Fruit fly (Drosophila melanogaster) whole organism, embryonic: ENCODE results near the gene CG33282.

Experiments used
- Ada2b ChIP-seq: fragments of 200-800 bp; sonication (Bioruptor generic); IDR thresholded peaks from 2 replicates; pipeline ENCODE4 v1.3.6; 2022; ENCODE audit warnings: missing biosample characterization, missing genetic modification characterization
- Antp ChIP-seq: fragments of 200-800 bp; sonication (Bioruptor generic); optimal IDR thresholded peaks from 3 replicates; lab custom pipeline; 2016; ENCODE audit warnings: missing biosample characterization, missing genetic modification characterization
- CG10654 ChIP-seq: fragments of 200-800 bp; sonication (Bioruptor generic); optimal IDR thresholded peaks from 2 replicates; lab custom pipeline; 2016; ENCODE audit warnings: missing biosample characterization, missing genetic modification characterization
- CG11085 ChIP-seq: fragments of 200-800 bp; sonication (Bioruptor generic); IDR thresholded peaks from 2 replicates; pipeline ENCODE4 v1.3.6; 2022; ENCODE audit warnings: missing biosample characterization, missing genetic modification characterization
- CG11696 ChIP-seq: fragments of 200-800 bp; sonication (Bioruptor generic); IDR thresholded peaks from 2 replicates; pipeline ENCODE4 v1.3.6; 2022; ENCODE audit warnings: missing biosample characterization, missing genetic modification characterization
- CG14050 ChIP-seq: fragments of 200-800 bp; sonication (Bioruptor generic); IDR thresholded peaks from 3 replicates; pipeline ENCODE4 v1.3.6; 2022; ENCODE audit warnings: missing biosample characterization, missing genetic modification characterization
- CG1647 ChIP-seq: fragments of 200-800 bp; sonication (Bioruptor generic); optimal IDR thresholded peaks from 3 replicates; lab custom pipeline; 2016; ENCODE audit warnings: missing biosample characterization, missing genetic modification characterization
- CG16779 ChIP-seq: fragments of 200-800 bp; sonication (Bioruptor generic); IDR thresholded peaks from 2 replicates; pipeline ENCODE4 v1.3.6; 2022; ENCODE audit warnings: missing biosample characterization, missing genetic modification characterization
- CG16815 ChIP-seq: fragments of 200-800 bp; sonication (Bioruptor generic); optimal IDR thresholded peaks from 3 replicates; lab custom pipeline; 2017; ENCODE audit warnings: missing biosample characterization, mild to moderate bottlenecking, missing genetic modification characterization
- CG17912 ChIP-seq: fragments of 200-800 bp; sonication (Bioruptor generic); optimal IDR thresholded peaks from 2 replicates; lab custom pipeline; 2018; ENCODE audit warnings: missing biosample characterization, mild to moderate bottlenecking, missing genetic modification characterization
- CG2129 ChIP-seq: fragments of 200-800 bp; sonication (Bioruptor generic); IDR thresholded peaks from 2 replicates; pipeline ENCODE4 v1.3.6; 2022; ENCODE audit warnings: missing biosample characterization, missing genetic modification characterization; ENCODE audit not compliant: partially characterized antibody
- CG2202 ChIP-seq: fragments of 200-800 bp; sonication (Bioruptor generic); optimal IDR thresholded peaks from 2 replicates; lab custom pipeline; 2018; ENCODE audit warnings: missing biosample characterization, mild to moderate bottlenecking, missing genetic modification characterization
- CG2678 ChIP-seq: fragments of 200-800 bp; sonication (Bioruptor generic); optimal IDR thresholded peaks from 3 replicates; lab custom pipeline; 2019; ENCODE audit warnings: missing biosample characterization, mild to moderate bottlenecking, missing genetic modification characterization, moderate library complexity
- CG2712 ChIP-seq: fragments of 200-800 bp; optimal IDR thresholded peaks from 3 replicates; lab custom pipeline; 2019; ENCODE audit warnings: missing biosample characterization, mild to moderate bottlenecking, missing genetic modification characterization, moderate library complexity
- CG3163 ChIP-seq: fragments of 200-800 bp; sonication (Bioruptor generic); optimal IDR thresholded peaks from 3 replicates; lab custom pipeline; 2016; ENCODE audit warnings: missing biosample characterization, missing genetic modification characterization
- CG3407 ChIP-seq: fragments of 200-800 bp; sonication (Bioruptor generic); optimal IDR thresholded peaks from 2 replicates; lab custom pipeline; 2018; ENCODE audit warnings: missing biosample characterization, mild to moderate bottlenecking, missing genetic modification characterization
- CG43689 ChIP-seq: fragments of 200-800 bp; sonication (Bioruptor generic); IDR thresholded peaks from 2 replicates; pipeline ENCODE4 v1.3.6; 2022; ENCODE audit warnings: missing biosample characterization, missing genetic modification characterization
- CG6175 ChIP-seq: fragments of 200-800 bp; sonication (Bioruptor generic); IDR thresholded peaks from 3 replicates; pipeline ENCODE4 v1.3.6; 2022; ENCODE audit warnings: missing biosample characterization, missing genetic modification characterization
- CG6813 ChIP-seq: fragments of 200-800 bp; sonication (Bioruptor generic); optimal IDR thresholded peaks from 2 replicates; lab custom pipeline; 2017; ENCODE audit warnings: missing biosample characterization, missing genetic modification characterization, mild to moderate bottlenecking, moderate library complexity, missing genetic modification reagents
- CG9797 ChIP-seq: fragments of 200-800 bp; sonication (Bioruptor generic); optimal IDR thresholded peaks from 3 replicates; lab custom pipeline; 2018; ENCODE audit warnings: missing biosample characterization, mild to moderate bottlenecking, missing genetic modification characterization
- CG9817 ChIP-seq: fragments of 200-800 bp; sonication (Bioruptor generic); optimal IDR thresholded peaks from 2 replicates; lab custom pipeline; 2018; ENCODE audit warnings: missing biosample characterization, mild to moderate bottlenecking, missing genetic modification characterization, moderate library complexity
- Dfd ChIP-seq, 2 experiments: fragments of >200 bp; optimal IDR thresholded peaks; 2 replicates each; lab custom pipeline; 2017; ENCODE audit warnings: missing biosample characterization in 2 of 2, missing genetic modification characterization in 2 of 2
- H15 ChIP-seq: fragments of 200-800 bp; sonication (Bioruptor generic); IDR thresholded peaks from 3 replicates; pipeline ENCODE4 v1.3.6; 2022; ENCODE audit warnings: missing biosample characterization, missing genetic modification characterization
- Hsf ChIP-seq: fragments of 200-800 bp; sonication (Bioruptor generic); optimal IDR thresholded peaks from 3 replicates; lab custom pipeline; 2016; ENCODE audit warnings: missing biosample characterization, missing genetic modification characterization
- MBD-R2 ChIP-seq: fragments of 200-800 bp; sonication (Bioruptor generic); IDR thresholded peaks from 2 replicates; pipeline ENCODE4 v1.3.6; 2022; ENCODE audit warnings: missing biosample characterization, missing genetic modification characterization
- Med ChIP-seq: fragments of 200-800 bp; sonication (Bioruptor generic); peaks from one replicate; lab custom pipeline; 2016; ENCODE audit warnings: missing biosample characterization, missing genetic modification characterization, mild to moderate bottlenecking, inconsistent platforms, moderate library complexity
- Sox102F ChIP-seq: fragments of 200-800 bp; sonication (Bioruptor generic); optimal IDR thresholded peaks from 2 replicates; lab custom pipeline; 2018; ENCODE audit warnings: missing biosample characterization, mild to moderate bottlenecking, missing genetic modification characterization, moderate library complexity
- Vsx1 ChIP-seq: fragments of 200-800 bp; sonication (Bioruptor generic); optimal IDR thresholded peaks from 2 replicates; lab custom pipeline; 2017; ENCODE audit warnings: missing biosample characterization, mild to moderate bottlenecking, missing genetic modification characterization, missing genetic modification reagents
- ash1 ChIP-seq: fragments of 200-800 bp; sonication (Bioruptor generic); optimal IDR thresholded peaks from 2 replicates; lab custom pipeline; 2018; ENCODE audit warnings: missing biosample characterization, mild to moderate bottlenecking, missing genetic modification characterization
- bbx ChIP-seq: fragments of 200-800 bp; sonication (Bioruptor generic); IDR thresholded peaks from 2 replicates; pipeline ENCODE4 v1.3.6; 2022; ENCODE audit warnings: missing biosample characterization, missing genetic modification characterization; ENCODE audit not compliant: partially characterized antibody
- bsh ChIP-seq, 2 experiments: fragments of 200-800 bp; sonication (Bioruptor generic); optimal IDR thresholded peaks; 2 replicates each; lab custom pipeline; 2017 to 2018; ENCODE audit warnings: mild to moderate bottlenecking in 2 of 2, missing biosample characterization in 2 of 2, missing genetic modification characterization in 2 of 2, moderate library complexity in 1 of 2
- cato ChIP-seq: fragments of 200-800 bp; sonication (Bioruptor generic); optimal IDR thresholded peaks from 2 replicates; lab custom pipeline; 2016; ENCODE audit warnings: missing biosample characterization, missing genetic modification characterization, borderline replicate concordance
- chm ChIP-seq: fragments of 200-800 bp; sonication (Bioruptor generic); IDR thresholded peaks from 2 replicates; pipeline ENCODE4 v1.3.6; 2022; ENCODE audit warnings: missing biosample characterization, missing genetic modification characterization
- da ChIP-seq: fragments of 200-800 bp; sonication (Bioruptor generic); optimal IDR thresholded peaks from 2 replicates; lab custom pipeline; 2016; ENCODE audit warnings: missing biosample characterization, missing genetic modification characterization
- dmrt99B ChIP-seq: fragments of 200-800 bp; sonication (Bioruptor generic); optimal IDR thresholded peaks from 2 replicates; lab custom pipeline; 2018; ENCODE audit warnings: missing biosample characterization, mild to moderate bottlenecking, missing genetic modification characterization, moderate library complexity
- dysf ChIP-seq: fragments of 200-800 bp; sonication (Bioruptor generic); IDR thresholded peaks from 3 replicates; pipeline ENCODE4 v1.3.6; 2022; ENCODE audit warnings: missing biosample characterization, missing genetic modification characterization
- h ChIP-seq: fragments of >200 bp; optimal IDR thresholded peaks from 2 replicates; lab custom pipeline; 2017
- ind ChIP-seq: fragments of 200-800 bp; sonication (Bioruptor generic); optimal IDR thresholded peaks from 3 replicates; lab custom pipeline; 2016; ENCODE audit warnings: missing biosample characterization, missing genetic modification characterization
- insv ChIP-seq, 2 experiments: fragments of 200-800 bp; sonication (Bioruptor generic); optimal IDR thresholded peaks; 3 replicates each; lab custom pipeline; 2016 to 2018; ENCODE audit warnings: missing biosample characterization in 2 of 2, missing genetic modification characterization in 2 of 2
- jumu ChIP-seq: fragments of 200-800 bp; sonication (Bioruptor generic); optimal IDR thresholded peaks from 3 replicates; lab custom pipeline; 2016; ENCODE audit warnings: missing biosample characterization, missing genetic modification characterization
- kah ChIP-seq: fragments of 200-800 bp; sonication (Bioruptor generic); optimal IDR thresholded peaks from 2 replicates; lab custom pipeline; 2018; ENCODE audit warnings: missing biosample characterization, mild to moderate bottlenecking, missing genetic modification characterization
- klu ChIP-seq: fragments of 200-800 bp; sonication (Bioruptor generic); IDR thresholded peaks from 2 replicates; pipeline ENCODE4 v1.3.6; 2022; ENCODE audit warnings: missing biosample characterization, missing genetic modification characterization
- ranshi ChIP-seq: fragments of 200-800 bp; sonication (Bioruptor generic); IDR thresholded peaks from 2 replicates; pipeline ENCODE4 v1.3.6; 2022; ENCODE audit warnings: missing biosample characterization, missing genetic modification characterization
- ro ChIP-seq: fragments of 200-800 bp; sonication (Bioruptor generic); IDR thresholded peaks from 2 replicates; pipeline ENCODE4 v1.3.6; 2022; ENCODE audit warnings: missing biosample characterization, missing genetic modification characterization
- seq ChIP-seq: fragments of 200-800 bp; sonication (Bioruptor generic); IDR thresholded peaks from 2 replicates; pipeline ENCODE4 v1.3.6; 2022; ENCODE audit warnings: missing biosample characterization, missing genetic modification characterization
- sim ChIP-seq: fragments of 200-800 bp; sonication (Bioruptor generic); IDR thresholded peaks from 2 replicates; pipeline ENCODE4 v1.3.6; 2022; ENCODE audit warnings: missing biosample characterization, missing genetic modification characterization
- sisA ChIP-seq: fragments of 200-800 bp; sonication (Bioruptor generic); IDR thresholded peaks from 2 replicates; pipeline ENCODE4 v1.3.6; 2022; ENCODE audit warnings: missing biosample characterization, missing genetic modification characterization
- tll ChIP-seq, 2 experiments: fragments of 200-800 bp in 1 of 2; fragments of >200 bp in 1 of 2; sonication (Bioruptor generic) in 1 of 2; optimal IDR thresholded peaks; 2 replicates each; lab custom pipeline; 2017 to 2019; ENCODE audit warnings: missing biosample characterization in 2 of 2, missing genetic modification characterization in 2 of 2, mild to moderate bottlenecking in 1 of 2, moderate library complexity in 1 of 2
- zen2 ChIP-seq: fragments of 200-800 bp; sonication (Bioruptor generic); IDR thresholded peaks from 3 replicates; pipeline ENCODE4 v1.3.6; 2022; ENCODE audit warnings: missing biosample characterization, missing genetic modification characterization; ENCODE audit not compliant: partially characterized antibody
- zf30C ChIP-seq: fragments of 200-800 bp; sonication (Bioruptor generic); optimal IDR thresholded peaks from 3 replicates; lab custom pipeline; 2018; ENCODE audit warnings: missing biosample characterization, mild to moderate bottlenecking, missing genetic modification characterization
- zfh1 ChIP-seq: fragments of 200-800 bp; sonication (Bioruptor generic); IDR thresholded peaks from 3 replicates; pipeline ENCODE4 v1.3.6; 2022; ENCODE audit warnings: missing biosample characterization, missing genetic modification characterization

CG33282 gene

dm6 chr2L:3376684-3377086, 49.0 kb downstream of the CG33282 start, which contains the start of the genes CG9662 and Ptpa (continued):
- TF ChIP-seq zfh1 (GFP tag; lab: Robert Waterston, UW) = peak; percentile 80
- peak; percentile 75 for TF ChIP-seq CG1647 (GFP tag; lab: Kevin White, UChicago)
- no peak for TF ChIP-seq CG11696
- TF ChIP-seq zen2 (GFP tag; lab: Robert Waterston, UW) = peak; percentile 79; the same call in 2 of the 3 replicates
- TF ChIP-seq tll (GFP tag; optimal IDR thresholded peaks at IDR 0.05; lab: Kevin White, UChicago) = peak in 1 of 2 experiments; percentile 81
- TF ChIP-seq Dfd (GFP tag; optimal IDR thresholded peaks at IDR 0.05; lab: Kevin White, UChicago) = peak in 1 of 2 experiments; percentile 43
- TF ChIP-seq ro = peak; percentile 39; the same call in 1 of the 2 replicates
- peak; percentile 85 for TF ChIP-seq klu
- TF ChIP-seq dmrt99B (tag; lab: Kevin White, UChicago) = peak; percentile 71
- TF ChIP-seq CG9797 (GFP tag; lab: Kevin White, UChicago) = peak; percentile 89
- peak; percentile 92 for TF ChIP-seq Antp (GFP tag; lab: Kevin White, UChicago)
- TF ChIP-seq CG6813 = no peak
- no peak for TF ChIP-seq Vsx1 (GFP tag; lab: Kevin White, UChicago)
- peak in 1 of 2 experiments; percentile 17 for TF ChIP-seq insv (GFP tag; optimal IDR thresholded peaks at IDR 0.05; lab: Kevin White, UChicago)
- peak; percentile 57; the same call in 1 of the 3 replicates for TF ChIP-seq CG6175 (GFP tag; lab: Robert Waterston, UW)
- TF ChIP-seq ranshi (GFP tag; lab: Robert Waterston, UW) = peak; percentile 90
- peak; percentile 58; the same call in 1 of the 3 replicates for TF ChIP-seq H15 (GFP tag; lab: Robert Waterston, UW)
- peak; percentile 80 for TF ChIP-seq Ada2b (GFP tag; lab: Robert Waterston, UW)
- peak; percentile 98 for TF ChIP-seq Med
- TF ChIP-seq CG3163 (GFP tag; lab: Kevin White, UChicago) = peak; percentile 62
- peak; percentile 84 for TF ChIP-seq CG16815 (GFP tag; lab: Kevin White, UChicago)
- TF ChIP-seq sim (GFP tag; lab: Robert Waterston, UW) = no peak
- no peak for TF ChIP-seq CG43689 (GFP tag; lab: Robert Waterston, UW)
- TF ChIP-seq chm (GFP tag; lab: Robert Waterston, UW) = no peak
- peak; percentile 98 for TF ChIP-seq MBD-R2 (GFP tag; lab: Robert Waterston, UW)
- peak; percentile 87 for TF ChIP-seq CG2712 (tag; lab: Kevin White, UChicago)
- peak; percentile 87 for TF ChIP-seq ind (GFP tag; lab: Kevin White, UChicago)
- peak; percentile 78 for TF ChIP-seq Sox102F (GFP tag; lab: Kevin White, UChicago)
- peak; percentile 50 for TF ChIP-seq seq
- no peak for TF ChIP-seq ash1 (GFP tag; lab: Kevin White, UChicago)
- peak; percentile 38 for TF ChIP-seq da (GFP tag; lab: Kevin White, UChicago)
- peak; percentile 92 for TF ChIP-seq jumu (GFP tag; lab: Kevin White, UChicago)
- TF ChIP-seq CG2678 (tag; lab: Kevin White, UChicago) = peak; percentile 79
- peak; percentile 74 for TF ChIP-seq CG11085 (GFP tag; lab: Robert Waterston, UW)
- no peak; the same call in 2 of the 3 replicates for TF ChIP-seq CG14050 (GFP tag; lab: Robert Waterston, UW)
- peak; percentile 85 for TF ChIP-seq CG10654 (GFP tag; lab: Kevin White, UChicago)
- TF ChIP-seq CG9817 = peak; percentile 87
- TF ChIP-seq zf30C (GFP tag; lab: Kevin White, UChicago) = no peak
- peak; percentile 90 for TF ChIP-seq dysf (GFP tag; lab: Robert Waterston, UW)
- TF ChIP-seq CG17912 = no peak
- TF ChIP-seq CG2202 (tag; lab: Kevin White, UChicago) = peak; percentile 32
- no peak for TF ChIP-seq h (lab: Kevin White, UChicago)
- peak; percentile 85 for TF ChIP-seq CG2129 (GFP tag; lab: Robert Waterston, UW)
- no peak for TF ChIP-seq kah
- TF ChIP-seq bbx = peak; percentile 84
- TF ChIP-seq sisA (GFP tag; lab: Robert Waterston, UW) = peak; percentile 92
- peak; percentile 73 for TF ChIP-seq cato (GFP tag; lab: Kevin White, UChicago)
- no peak for TF ChIP-seq CG16779 (GFP tag; lab: Robert Waterston, UW)
- peak in 1 of 2 experiments; percentile 63 for TF ChIP-seq bsh (GFP tag; optimal IDR thresholded peaks at IDR 0.05; lab: Kevin White, UChicago)
- TF ChIP-seq Hsf (GFP tag; lab: Kevin White, UChicago) = peak; percentile 91
- TF ChIP-seq CG3407 (GFP tag; lab: Kevin White, UChicago) = peak; percentile 40
